Worm (Caenorhabditis elegans): ENCODE data around the gene C04E7.1.

DNA sequence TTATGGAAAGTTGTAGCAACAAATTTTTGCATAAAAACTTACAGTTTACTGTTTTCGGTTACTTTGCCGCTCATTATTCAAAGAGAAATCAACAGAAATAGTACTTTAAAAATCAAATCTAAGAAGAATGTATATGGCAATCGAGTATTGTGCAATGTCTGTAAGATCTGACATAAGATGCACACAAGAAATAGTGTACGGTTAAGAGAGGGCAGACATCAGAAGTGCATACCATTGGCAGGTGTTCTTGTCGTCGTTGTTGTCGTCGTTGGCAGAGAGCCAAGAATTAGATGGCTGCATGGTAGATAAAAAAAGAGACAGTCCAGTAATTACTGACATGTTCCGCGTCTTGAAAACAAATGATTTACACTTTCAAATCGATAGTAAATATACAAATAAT is 36.8 kb downstream of the C04E7.1 start, which contains the start of gene R04A9.7:
- TF ChIP-seq elt-3 (tag; optimal IDR thresholded peaks at IDR 0.05) (no peak), skn-1 (tag; optimal IDR thresholded peaks at IDR 0.05) (no peak), lin-39 (tag; optimal IDR thresholded peaks at IDR 0.05) (no peak), lin-13 (GFP tag; optimal IDR thresholded peaks at IDR 0.05) (no peak), dsc-1 (tag; optimal IDR thresholded peaks at IDR 0.05) (no peak), nhr-28 (tag; optimal IDR thresholded peaks at IDR 0.05) (no peak), dpl-1 (GFP tag; optimal IDR thresholded peaks at IDR 0.05) (no peak), pag-3 (tag; optimal IDR thresholded peaks at IDR 0.05; ENCODE audit: borderline replicate concordance, insufficient read depth) (no peak)
